Worm (Caenorhabditis elegans): ENCODE measurements around the gene dpy-17.
"Not testable (repeated sequence)": the region's sequence is repeated elsewhere in the genome, so short reads cannot be mapped to it uniquely, and the experiment has no call there.

The dpy-17 gene

ce11 chrIII:5106893-5107471 is at the start of gene dpy-17:
Gene dpy-17, plus strand, starts transcription at chrIII:5107330.
- TF ChIP-seq ztf-29 (GFP tag; IDR thresholded peaks at IDR 0.05) (no peak), klf-2 (GFP tag; conservative IDR thresholded peaks at IDR 0.05) (no peak), ztf-23 (GFP tag; IDR thresholded peaks at IDR 0.05) (no peak), cog-1 (tag; optimal IDR thresholded peaks at IDR 0.05) (no peak), med-1 (GFP tag; optimal IDR thresholded peaks at IDR 0.05; ENCODE audit: insufficient read depth) (no peak), ref-1 (GFP tag; conservative IDR thresholded peaks at IDR 0.05) (no peak)

- no peak for TF ChIP-seq tab-1 (GFP tag; IDR thresholded peaks at IDR 0.05)
- no peak for TF ChIP-seq ref-1 (GFP tag; conservative IDR thresholded peaks at IDR 0.05)
- TF ChIP-seq klf-2 (GFP tag; conservative IDR thresholded peaks at IDR 0.05), result no peak
Observed at ce11 chrIII:5061798-5062197, 45.3 kb upstream of the dpy-17 start, which contains the start of gene C45G9.10. Gene C45G9.10, minus strand, starts transcription at chrIII:5061898.

ce11 chrIII:5062406-5062805 is 44.7 kb upstream of the dpy-17 start, which contains the start of gene C45G9.4:
Gene C45G9.4, plus strand, starts transcription at chrIII:5062706.
- TF ChIP-seq ref-1 (GFP tag; conservative IDR thresholded peaks at IDR 0.05); flt-1 (GFP tag; IDR thresholded peaks at IDR 0.05); tab-1 (GFP tag; IDR thresholded peaks at IDR 0.05): not testable (repeated sequence)

- TF ChIP-seq ztf-29 (GFP tag; IDR thresholded peaks at IDR 0.05), result no peak
- TF ChIP-seq flt-1 (GFP tag; IDR thresholded peaks at IDR 0.05), result peak; percentile 61
- TF ChIP-seq ztf-23 (GFP tag; IDR thresholded peaks at IDR 0.05), result peak; percentile 74
- peak; percentile 62 for TF ChIP-seq cog-1 (tag; optimal IDR thresholded peaks at IDR 0.05)
Observed at ce11 chrIII:5068675-5069233, 38.4 kb upstream of the dpy-17 start, which contains the start of the genes C45G9.11 and C45G9.2. Gene C45G9.11, minus strand, starts transcription at chrIII:5068725. Gene C45G9.2, plus strand, starts transcription at chrIII:5069066.

- TF ChIP-seq T22C8.4 (GFP tag; IDR thresholded peaks at IDR 0.05), result no peak
- no peak for TF ChIP-seq ztf-23 (GFP tag; IDR thresholded peaks at IDR 0.05)
- no peak for TF ChIP-seq flt-1 (GFP tag; IDR thresholded peaks at IDR 0.05)
- TF ChIP-seq cog-1 (tag; optimal IDR thresholded peaks at IDR 0.05), result no peak
- no peak for TF ChIP-seq tab-1 (GFP tag; IDR thresholded peaks at IDR 0.05)
- TF ChIP-seq klf-2 (GFP tag; conservative IDR thresholded peaks at IDR 0.05), result no peak
- no peak for TF ChIP-seq ztf-29 (GFP tag; IDR thresholded peaks at IDR 0.05)
- TF ChIP-seq med-1 (GFP tag; optimal IDR thresholded peaks at IDR 0.05; ENCODE audit: insufficient read depth), result no peak
- TF ChIP-seq ref-1 (GFP tag; conservative IDR thresholded peaks at IDR 0.05), result no peak
Observed at ce11 chrIII:5071509-5071908, 35.6 kb upstream of the dpy-17 start, which contains the start of gene C45G9.12. Gene C45G9.12, minus strand, starts transcription at chrIII:5071609.

ce11 chrIII:5074398-5074797 is 32.7 kb upstream of the dpy-17 start, which contains the start of gene ttbk-6:
Gene ttbk-6, plus strand, starts transcription at chrIII:5074698.
- TF ChIP-seq cog-1 (tag; optimal IDR thresholded peaks at IDR 0.05) (no peak), tab-1 (GFP tag; IDR thresholded peaks at IDR 0.05) (no peak), ztf-29 (GFP tag; IDR thresholded peaks at IDR 0.05) (no peak), klf-2 (GFP tag; conservative IDR thresholded peaks at IDR 0.05) (no peak), flt-1 (GFP tag; IDR thresholded peaks at IDR 0.05) (no peak), ref-1 (GFP tag; conservative IDR thresholded peaks at IDR 0.05) (no peak), med-1 (GFP tag; optimal IDR thresholded peaks at IDR 0.05; ENCODE audit: insufficient read depth) (no peak), T22C8.4 (GFP tag; IDR thresholded peaks at IDR 0.05) (no peak), ztf-23 (GFP tag; IDR thresholded peaks at IDR 0.05) (no peak)

- TF ChIP-seq tab-1 (GFP tag; IDR thresholded peaks at IDR 0.05) (no peak), ref-1 (GFP tag; conservative IDR thresholded peaks at IDR 0.05) (no peak), med-1 (GFP tag; optimal IDR thresholded peaks at IDR 0.05; ENCODE audit: insufficient read depth) (no peak), T22C8.4 (GFP tag; IDR thresholded peaks at IDR 0.05) (no peak), cog-1 (tag; optimal IDR thresholded peaks at IDR 0.05) (no peak), klf-2 (GFP tag; conservative IDR thresholded peaks at IDR 0.05) (no peak), ztf-29 (GFP tag; IDR thresholded peaks at IDR 0.05) (no peak), ztf-23 (GFP tag; IDR thresholded peaks at IDR 0.05) (no peak), flt-1 (GFP tag; IDR thresholded peaks at IDR 0.05) (no peak)
Observed at ce11 chrIII:5076569-5076968, 30.6 kb upstream of the dpy-17 start.

ce11 chrIII:5077150-5077814 is 29.8 kb upstream of the dpy-17 start, which contains the start of gene alh-1:
Gene alh-1, plus strand, starts transcription at chrIII:5077764.
- TF ChIP-seq T22C8.4 (GFP tag; IDR thresholded peaks at IDR 0.05) (no peak), ref-1 (GFP tag; conservative IDR thresholded peaks at IDR 0.05) (no peak), flt-1 (GFP tag; IDR thresholded peaks at IDR 0.05) (no peak), med-1 (GFP tag; optimal IDR thresholded peaks at IDR 0.05; ENCODE audit: insufficient read depth) (no peak), cog-1 (tag; optimal IDR thresholded peaks at IDR 0.05) (no peak), klf-2 (GFP tag; conservative IDR thresholded peaks at IDR 0.05) (no peak), ztf-29 (GFP tag; IDR thresholded peaks at IDR 0.05) (no peak), ztf-23 (GFP tag; IDR thresholded peaks at IDR 0.05) (no peak), tab-1 (GFP tag; IDR thresholded peaks at IDR 0.05) (no peak)

ce11 chrIII:5078062-5078461 is 29.1 kb upstream of the dpy-17 start:
- no peak for TF ChIP-seq ztf-23 (GFP tag; IDR thresholded peaks at IDR 0.05)
- no peak for TF ChIP-seq cog-1 (tag; optimal IDR thresholded peaks at IDR 0.05)
